Worm (Caenorhabditis elegans) whole organism, young adult: ENCODE data around the gene twk-24.

Experiments
- B0035.1 ChIP-seq: sonication (generic microtip); optimal IDR thresholded peaks from 2 replicates; lab custom pipeline; 2016; ENCODE audit warnings: missing genetic modification characterization, mild to moderate bottlenecking, missing compliant biosample characterization, missing genotype, missing genetic modification reagents
- B0336.3 ChIP-seq: fragments of 200-800 bp; sonication (Bioruptor generic); IDR thresholded peaks from 2 replicates; pipeline ENCODE4 v1.3.6; 2022; ENCODE audit warnings: missing genetic modification characterization, missing compliant biosample characterization
- F23B12.7 ChIP-seq: sonication (generic microtip); optimal IDR thresholded peaks from 2 replicates; lab custom pipeline; 2017; ENCODE audit warnings: missing genetic modification characterization, mild to moderate bottlenecking, missing compliant biosample characterization, antibody characterized with exemption, moderate library complexity; ENCODE audit not compliant: insufficient read depth
- F39B2.1 ChIP-seq: fragments of 200-800 bp; sonication (Bioruptor generic); IDR thresholded peaks from 2 replicates; pipeline ENCODE4 v1.3.6; 2022; ENCODE audit warnings: missing genetic modification reagents, missing genetic modification characterization, missing compliant biosample characterization
- F49E8.2 ChIP-seq: sonication (generic microtip); optimal IDR thresholded peaks from 3 replicates; lab custom pipeline; 2017; ENCODE audit warnings: missing genetic modification characterization, mild to moderate bottlenecking, missing compliant biosample characterization, antibody characterized with exemption, moderate library complexity; ENCODE audit not compliant: insufficient read depth
- Y56A3A.18 ChIP-seq: fragments of 200-800 bp; sonication (Bioruptor generic); IDR thresholded peaks from 2 replicates; pipeline ENCODE4 v1.3.6; 2022; ENCODE audit warnings: missing genetic modification reagents, missing genetic modification characterization, missing compliant biosample characterization
- Y79H2A.3 ChIP-seq: fragments of 200-800 bp; sonication (Bioruptor generic); conservative IDR thresholded peaks from 2 replicates; pipeline ENCODE4 v1.3.6; 2022; ENCODE audit warnings: missing genetic modification reagents, missing genetic modification characterization, missing compliant biosample characterization
- Y95B8A.8 ChIP-seq: fragments of 200-800 bp; sonication (Bioruptor generic); IDR thresholded peaks from 2 replicates; pipeline ENCODE4 v1.3.6; 2022; ENCODE audit warnings: missing genetic modification reagents, missing genetic modification characterization, missing compliant biosample characterization
- akir-1 ChIP-seq: fragments of 200-800 bp; sonication (Bioruptor generic); optimal IDR thresholded peaks from 2 replicates; lab custom pipeline; 2018; ENCODE audit warnings: mild to moderate bottlenecking, missing genetic modification characterization, moderate library complexity, missing compliant biosample characterization
- attf-5 ChIP-seq: fragments of 200-800 bp; sonication (Bioruptor generic); optimal IDR thresholded peaks from 2 replicates; lab custom pipeline; 2018; ENCODE audit warnings: mild to moderate bottlenecking, missing genetic modification characterization, missing compliant biosample characterization
- attf-6 ChIP-seq: fragments of 200-800 bp; sonication (Bioruptor generic); IDR thresholded peaks from 2 replicates; pipeline ENCODE4 v1.3.6; 2022; ENCODE audit warnings: missing genetic modification reagents, missing genetic modification characterization, missing compliant biosample characterization
- ccch-3 ChIP-seq: fragments of 200-800 bp; sonication (Bioruptor generic); optimal IDR thresholded peaks from 2 replicates; lab custom pipeline; 2018; ENCODE audit warnings: mild to moderate bottlenecking, missing genetic modification characterization, missing compliant biosample characterization
- cebp-2 ChIP-seq: fragments of 200-800 bp; sonication (Bioruptor generic); IDR thresholded peaks from 2 replicates; pipeline ENCODE4 v1.3.6; 2022; ENCODE audit warnings: missing genetic modification characterization, missing compliant biosample characterization
- die-1 ChIP-seq: sonication (generic microtip); optimal IDR thresholded peaks from 2 replicates; lab custom pipeline; 2016; ENCODE audit warnings: missing genotype, mild to moderate bottlenecking, missing genetic modification characterization, missing compliant biosample characterization
- dox-1 ChIP-seq: fragments of 200-800 bp; sonication (Bioruptor generic); IDR thresholded peaks from 2 replicates; pipeline ENCODE4 v1.3.6; 2022; ENCODE audit warnings: missing genetic modification reagents, missing genetic modification characterization, missing compliant biosample characterization
- dpl-1 ChIP-seq: fragments of 150-350 bp; optimal IDR thresholded peaks from 2 replicates; lab custom pipeline; 2014; ENCODE audit warnings: missing biosample characterization, missing genetic modification reagents, missing genetic modification characterization
- efl-1 ChIP-seq: fragments of 150-350 bp; optimal IDR thresholded peaks from 2 replicates; lab custom pipeline; 2014; ENCODE audit warnings: missing biosample characterization, missing genetic modification reagents, missing genetic modification characterization
- egrh-3 ChIP-seq: fragments of 200-800 bp; sonication (Bioruptor generic); IDR thresholded peaks from 2 replicates; pipeline ENCODE4 v1.3.6; 2022; ENCODE audit warnings: missing genetic modification reagents, missing genetic modification characterization, missing compliant biosample characterization
- gei-17 ChIP-seq: fragments of 200-800 bp; sonication (Bioruptor generic); optimal IDR thresholded peaks from 2 replicates; lab custom pipeline; 2018; ENCODE audit warnings: mild to moderate bottlenecking, missing genetic modification characterization, missing compliant biosample characterization
- hmg-1.2 ChIP-seq: fragments of 200-800 bp; sonication (Bioruptor generic); IDR thresholded peaks from 2 replicates; pipeline ENCODE4 v1.3.6; 2022; ENCODE audit warnings: missing genetic modification reagents, missing genetic modification characterization, missing compliant biosample characterization
- lin-40 ChIP-seq: sonication (generic microtip); optimal IDR thresholded peaks from 2 replicates; lab custom pipeline; 2016; ENCODE audit warnings: missing genetic modification characterization, mild to moderate bottlenecking, missing compliant biosample characterization, missing genotype, missing genetic modification reagents
- madf-3 ChIP-seq: fragments of 200-800 bp; sonication (Bioruptor generic); IDR thresholded peaks from 2 replicates; pipeline ENCODE4 v1.3.6; 2022; ENCODE audit warnings: missing genetic modification reagents, missing genetic modification characterization, missing compliant biosample characterization
- madf-8 ChIP-seq: fragments of 200-800 bp; sonication (Bioruptor generic); conservative IDR thresholded peaks from 2 replicates; pipeline ENCODE4 v1.3.6; 2022; ENCODE audit warnings: missing genetic modification reagents, missing genetic modification characterization, missing compliant biosample characterization
- mcd-1 ChIP-seq: fragments of 200-800 bp; sonication (Bioruptor generic); IDR thresholded peaks from 2 replicates; pipeline ENCODE4 v1.3.6; 2022; ENCODE audit warnings: missing genetic modification reagents, missing genetic modification characterization, missing compliant biosample characterization
- mes-4 ChIP-seq: sonication (generic microtip); optimal IDR thresholded peaks from 2 replicates; lab custom pipeline; 2016; ENCODE audit warnings: missing genotype, missing genetic modification characterization, missing compliant biosample characterization
- nfya-2 ChIP-seq: fragments of 200-800 bp; sonication (Bioruptor generic); IDR thresholded peaks from 2 replicates; pipeline ENCODE4 v1.3.6; 2022; ENCODE audit warnings: missing genetic modification reagents, missing genetic modification characterization, missing compliant biosample characterization
- nfyb-1 ChIP-seq: fragments of 200-800 bp; sonication (Bioruptor generic); IDR thresholded peaks from 2 replicates; pipeline ENCODE4 v1.3.6; 2022; ENCODE audit warnings: missing genetic modification reagents, missing genetic modification characterization, missing compliant biosample characterization
- nhr-80 ChIP-seq: sonication (generic microtip); optimal IDR thresholded peaks from 2 replicates; lab custom pipeline; 2016; ENCODE audit warnings: missing genetic modification characterization, missing compliant biosample characterization
- rpc-1 ChIP-seq, 2 experiments: fragments of 150-350 bp in 1 of 2; sonication (generic microtip) in 1 of 2; optimal IDR thresholded peaks; 2 replicates each; lab custom pipeline; 2014 to 2018; ENCODE audit warnings: missing biosample characterization in 1 of 2, missing genetic modification characterization in 1 of 2, missing genetic modification reagents in 1 of 2, missing genotype in 1 of 2
- sdz-38 ChIP-seq: sonication (generic microtip); optimal IDR thresholded peaks from 2 replicates; lab custom pipeline; 2016; ENCODE audit warnings: missing genotype, missing genetic modification characterization, missing compliant biosample characterization
- sea-2 ChIP-seq: fragments of 200-800 bp; sonication (Bioruptor generic); IDR thresholded peaks from 2 replicates; pipeline ENCODE4 v1.3.6; 2022; ENCODE audit warnings: missing genetic modification characterization, missing compliant biosample characterization
- somi-1 ChIP-seq: fragments of 200-800 bp; sonication (Bioruptor generic); optimal IDR thresholded peaks from 2 replicates; lab custom pipeline; 2018; ENCODE audit warnings: mild to moderate bottlenecking, missing genetic modification characterization, missing compliant biosample characterization
- sptf-2 ChIP-seq: fragments of 200-800 bp; sonication (Bioruptor generic); optimal IDR thresholded peaks from 2 replicates; lab custom pipeline; 2018; ENCODE audit warnings: mild to moderate bottlenecking, missing genetic modification characterization, missing compliant biosample characterization
- tbp1 ChIP-seq: fragments of 200-800 bp; sonication (Bioruptor generic); optimal IDR thresholded peaks from 2 replicates; lab custom pipeline; 2018; ENCODE audit warnings: mild to moderate bottlenecking, missing genetic modification characterization, missing compliant biosample characterization
- zfh-2 ChIP-seq: fragments of 200-800 bp; sonication (Bioruptor generic); conservative IDR thresholded peaks from 2 replicates; pipeline ENCODE4 v1.3.6; 2022; ENCODE audit warnings: missing genetic modification reagents, missing genetic modification characterization, missing compliant biosample characterization
- ztf-26 ChIP-seq: sonication (generic microtip); optimal IDR thresholded peaks from 2 replicates; lab custom pipeline; 2017; ENCODE audit warnings: missing genetic modification characterization, missing compliant biosample characterization
- ztf-3 ChIP-seq: fragments of 200-800 bp; sonication (Bioruptor generic); optimal IDR thresholded peaks from 2 replicates; lab custom pipeline; 2018; ENCODE audit warnings: mild to moderate bottlenecking, missing genetic modification characterization, missing compliant biosample characterization
- ztf-6 ChIP-seq: fragments of 200-800 bp; sonication (Bioruptor generic); IDR thresholded peaks from 2 replicates; pipeline ENCODE4 v1.3.6; 2022; ENCODE audit warnings: missing genetic modification reagents, missing genetic modification characterization, missing compliant biosample characterization

Gene twk-24

DNA sequence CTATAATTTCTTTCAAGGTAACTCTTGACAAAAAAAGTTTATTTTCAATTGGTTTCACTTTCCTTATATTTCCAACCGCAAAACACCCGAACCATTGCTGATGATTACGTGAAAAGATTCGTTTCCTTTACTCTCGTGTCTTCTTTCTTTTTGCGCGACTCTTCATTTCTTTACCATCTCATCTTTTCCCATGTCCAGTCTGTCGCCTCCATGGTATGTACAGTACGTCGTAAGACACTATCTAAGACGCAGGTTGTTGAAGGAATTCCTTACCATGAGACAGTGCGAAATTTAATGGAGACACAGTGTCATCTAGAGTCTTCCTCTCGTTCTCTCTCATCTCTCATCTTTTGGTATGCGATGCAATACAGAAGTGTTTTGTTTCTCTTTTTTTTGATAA, 31.0 kb upstream of the twk-24 start (continued):
- TF ChIP-seq B0035.1 (tag; lab: Kevin White, UChicago) = no peak
- TF ChIP-seq, all 124 proteins: peak for 17

DNA sequence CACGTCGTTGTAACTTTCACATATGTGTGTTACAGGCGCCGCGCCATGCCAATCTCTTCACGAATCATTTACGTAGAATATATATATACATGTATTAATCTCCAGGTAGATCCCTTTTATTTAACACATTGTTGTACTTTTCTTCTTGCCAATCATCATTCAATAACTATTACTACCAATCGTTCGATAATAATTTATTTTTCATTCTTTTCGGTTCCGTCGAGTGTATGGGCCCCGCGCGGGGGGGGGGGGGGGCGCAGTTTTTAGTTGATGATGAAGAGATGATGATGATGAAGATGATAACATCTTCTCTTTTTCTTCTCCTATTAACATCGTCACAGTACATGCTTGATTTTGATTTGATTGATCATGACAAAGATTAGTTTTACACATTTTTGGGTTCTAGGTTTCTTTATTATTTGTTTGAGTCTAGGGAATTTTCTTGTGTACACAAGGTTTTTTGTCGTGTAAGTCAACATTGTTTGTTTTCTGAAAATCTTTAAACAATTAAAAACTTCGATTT, 30.2 kb upstream of the twk-24 start:
- TF ChIP-seq B0336.3 (no peak), F49E8.2 (tag; lab: Kevin White, UChicago) (no peak), nfya-2 (GFP tag; lab: Robert Waterston, UW) (no peak), F39B2.1 (GFP tag; lab: Robert Waterston, UW) (no peak)

- no peak for TF ChIP-seq rpc-1 (optimal IDR thresholded peaks at IDR 0.05; lab: Kevin White, UChicago)
- no peak for TF ChIP-seq rpc-1 (tag; optimal IDR thresholded peaks at IDR 0.05; lab: Kevin White, UChicago)
- peak; percentile 80 for TF ChIP-seq nhr-80 (tag; lab: Kevin White, UChicago)
Observed at ce11 chrV:12298184-12298583, 29.1 kb upstream of the twk-24 start.

- TF ChIP-seq ccch-3 (GFP tag; lab: Kevin White, UChicago) (no peak), dpl-1 (GFP tag; lab: Kevin White, UChicago) (no peak)
Observed at ce11 chrV:12296794-12297193, 27.7 kb upstream of the twk-24 start.

ce11 chrV:12296122-12296521, 27.0 kb upstream of the twk-24 start:
- TF ChIP-seq mcd-1 (GFP tag; lab: Robert Waterston, UW) (no peak), akir-1 (no peak), attf-5 (GFP tag; lab: Kevin White, UChicago) (no peak), ztf-26 (tag; lab: Kevin White, UChicago) (no peak), madf-8 (GFP tag; lab: Robert Waterston, UW) (no peak), nfyb-1 (no peak), cebp-2 (GFP tag; lab: Robert Waterston, UW) (no peak), hmg-1.2 (GFP tag; lab: Robert Waterston, UW) (no peak), madf-3 (no peak), dox-1 (GFP tag; lab: Robert Waterston, UW) (no peak), Y79H2A.3 (no peak)

ce11 chrV:12295520-12295919, 26.4 kb upstream of the twk-24 start:
- no peak for TF ChIP-seq tbp1 (GFP tag; lab: Kevin White, UChicago)
- TF ChIP-seq Y95B8A.8 (GFP tag; lab: Robert Waterston, UW) = no peak
- TF ChIP-seq ztf-26 (tag; lab: Kevin White, UChicago) = no peak
- TF ChIP-seq somi-1 = no peak
- TF ChIP-seq die-1 = no peak

DNA sequence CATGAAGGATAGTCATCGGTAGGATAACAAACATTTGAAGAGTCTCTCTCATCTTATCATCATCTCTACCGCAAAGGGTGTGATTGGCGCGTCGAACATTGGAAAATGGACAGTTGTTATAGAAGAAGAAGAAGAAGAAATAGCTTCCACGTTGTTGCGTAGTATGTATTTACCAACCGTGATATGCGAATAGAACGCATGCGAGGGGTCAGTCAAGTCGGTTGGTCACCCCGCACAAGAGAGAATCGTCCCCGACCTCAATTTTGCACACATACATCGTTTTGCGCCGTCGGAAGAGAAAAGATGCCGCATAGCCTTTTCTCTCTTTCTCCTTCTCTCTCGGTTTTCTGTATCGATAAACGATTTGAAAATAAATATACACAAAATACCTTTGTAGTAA, 25.9 kb upstream of the twk-24 start:
- TF ChIP-seq Y56A3A.18 (GFP tag; lab: Robert Waterston, UW) (no peak), lin-40 (no peak), mes-4 (tag; lab: Kevin White, UChicago) (no peak), efl-1 (GFP tag; lab: Kevin White, UChicago) (no peak), attf-5 (GFP tag; lab: Kevin White, UChicago) (no peak), gei-17 (GFP tag; lab: Kevin White, UChicago) (no peak), attf-6 (GFP tag; lab: Robert Waterston, UW) (no peak), sea-2 (GFP tag; lab: Robert Waterston, UW) (no peak), F23B12.7 (no peak), dpl-1 (GFP tag; lab: Kevin White, UChicago) (no peak), egrh-3 (GFP tag; lab: Robert Waterston, UW) (no peak), ztf-6 (GFP tag; lab: Robert Waterston, UW) (no peak), ztf-3 (no peak), sptf-2 (GFP tag; lab: Kevin White, UChicago) (no peak), zfh-2 (GFP tag; lab: Robert Waterston, UW) (no peak), sdz-38 (tag; lab: Kevin White, UChicago) (no peak)
